Worm (Caenorhabditis elegans) whole organism, young adult: ENCODE results near the gene act-1.
A peak's percentile ranks its signal among the peaks of the same experiment; 100 is the strongest.

Source experiments
- B0019.2 ChIP-seq: fragments of 200-800 bp; sonication (Bioruptor generic); conservative IDR thresholded peaks from 2 replicates; pipeline ENCODE4 v1.3.6; 2022; ENCODE audit warnings: missing genetic modification reagents, missing genetic modification characterization, missing compliant biosample characterization
- B0261.1 ChIP-seq: sonication (generic microtip); optimal IDR thresholded peaks from 2 replicates; lab custom pipeline; 2016; ENCODE audit warnings: mild to moderate bottlenecking, missing genetic modification characterization, moderate library complexity, missing compliant biosample characterization
- D2030.7 ChIP-seq: fragments of 200-800 bp; sonication (Bioruptor generic); IDR thresholded peaks from 2 replicates; pipeline ENCODE4 v1.3.6; 2022; ENCODE audit warnings: missing genetic modification reagents, missing genetic modification characterization, missing compliant biosample characterization
- F33H1.4 ChIP-seq: fragments of 200-800 bp; sonication (Bioruptor generic); IDR thresholded peaks from 2 replicates; pipeline ENCODE4 v1.3.6; 2022; ENCODE audit warnings: missing genetic modification reagents, missing genetic modification characterization, missing compliant biosample characterization
- F37B4.10 ChIP-seq: fragments of 200-800 bp; sonication (Bioruptor generic); IDR thresholded peaks from 2 replicates; pipeline ENCODE4 v1.3.6; 2022; ENCODE audit warnings: missing genetic modification characterization, missing compliant biosample characterization
- F52B5.7 ChIP-seq: sonication (generic microtip); optimal IDR thresholded peaks from 2 replicates; lab custom pipeline; 2016; ENCODE audit warnings: mild to moderate bottlenecking, missing genetic modification characterization, missing compliant biosample characterization
- aptf-2 ChIP-seq: fragments of 200-800 bp; sonication (Bioruptor generic); conservative IDR thresholded peaks from 2 replicates; pipeline ENCODE4 v1.3.6; 2022; ENCODE audit warnings: missing genetic modification reagents, missing genetic modification characterization, missing compliant biosample characterization
- atf-7 ChIP-seq: sonication (generic microtip); optimal IDR thresholded peaks from 2 replicates; lab custom pipeline; 2017; ENCODE audit warnings: mild to moderate bottlenecking, missing genetic modification characterization, missing compliant biosample characterization
- athp-1 ChIP-seq: sonication (generic microtip); optimal IDR thresholded peaks from 2 replicates; lab custom pipeline; 2017; ENCODE audit warnings: mild to moderate bottlenecking, missing genetic modification characterization, missing compliant biosample characterization
- attf-6 ChIP-seq: fragments of 200-800 bp; sonication (Bioruptor generic); IDR thresholded peaks from 2 replicates; pipeline ENCODE4 v1.3.6; 2022; ENCODE audit warnings: missing genetic modification reagents, missing genetic modification characterization, missing compliant biosample characterization
- cebp-1 ChIP-seq, 2 experiments: fragments of 200-800 bp in 1 of 2; sonication (Bioruptor generic) in 1 of 2; sonication (generic microtip) in 1 of 2; IDR thresholded peaks in 1 of 2; optimal IDR thresholded peaks in 1 of 2; 2 replicates each; pipeline versions ENCODE4 v1.3.6 to Lab custom; 2017 to 2022; ENCODE audit warnings: missing compliant biosample characterization in 2 of 2, missing genetic modification characterization in 2 of 2, mild to moderate bottlenecking in 1 of 2, missing genetic modification reagents in 1 of 2, moderate library complexity in 1 of 2
- ceh-27 ChIP-seq: fragments of 200-800 bp; sonication (Bioruptor generic); optimal IDR thresholded peaks from 2 replicates; lab custom pipeline; 2018; ENCODE audit warnings: mild to moderate bottlenecking, missing genetic modification characterization, moderate library complexity, missing compliant biosample characterization
- egrh-3 ChIP-seq: fragments of 200-800 bp; sonication (Bioruptor generic); IDR thresholded peaks from 2 replicates; pipeline ENCODE4 v1.3.6; 2022; ENCODE audit warnings: missing genetic modification reagents, missing genetic modification characterization, missing compliant biosample characterization
- ekl-4 ChIP-seq: fragments of 200-800 bp; sonication (Bioruptor generic); IDR thresholded peaks from 2 replicates; pipeline ENCODE4 v1.3.6; 2022; ENCODE audit warnings: missing genetic modification reagents, missing genetic modification characterization, missing compliant biosample characterization
- hlh-12 ChIP-seq: sonication (generic microtip); optimal IDR thresholded peaks from 2 replicates; lab custom pipeline; 2016; ENCODE audit warnings: missing genetic modification characterization, missing compliant biosample characterization
- hmg-1.2 ChIP-seq: fragments of 200-800 bp; sonication (Bioruptor generic); IDR thresholded peaks from 2 replicates; pipeline ENCODE4 v1.3.6; 2022; ENCODE audit warnings: missing genetic modification reagents, missing genetic modification characterization, missing compliant biosample characterization
- lag-1 ChIP-seq: fragments of 200-800 bp; sonication (Bioruptor generic); IDR thresholded peaks from 2 replicates; pipeline ENCODE4 v1.3.6; 2022; ENCODE audit warnings: missing genetic modification reagents, missing genetic modification characterization, missing compliant biosample characterization
- lsl-1 ChIP-seq: fragments of 200-800 bp; sonication (Bioruptor generic); optimal IDR thresholded peaks from 2 replicates; lab custom pipeline; 2018; ENCODE audit warnings: mild to moderate bottlenecking, missing genetic modification characterization, moderate library complexity, missing compliant biosample characterization
- madf-10 ChIP-seq: sonication (generic microtip); optimal IDR thresholded peaks from 2 replicates; lab custom pipeline; 2016; ENCODE audit warnings: mild to moderate bottlenecking, missing genetic modification characterization, missing compliant biosample characterization
- mcd-1 ChIP-seq: fragments of 200-800 bp; sonication (Bioruptor generic); IDR thresholded peaks from 2 replicates; pipeline ENCODE4 v1.3.6; 2022; ENCODE audit warnings: missing genetic modification reagents, missing genetic modification characterization, missing compliant biosample characterization
- mes-4 ChIP-seq: sonication (generic microtip); optimal IDR thresholded peaks from 2 replicates; lab custom pipeline; 2016; ENCODE audit warnings: missing genotype, missing genetic modification characterization, missing compliant biosample characterization
- mxl-1 ChIP-seq: sonication (generic microtip); optimal IDR thresholded peaks from 2 replicates; lab custom pipeline; 2016; ENCODE audit warnings: missing genetic modification characterization, missing compliant biosample characterization
- nhr-120 ChIP-seq: fragments of 200-800 bp; sonication (Bioruptor generic); IDR thresholded peaks from 2 replicates; pipeline ENCODE4 v1.3.6; 2022; ENCODE audit warnings: missing genetic modification characterization, missing compliant biosample characterization
- nhr-27 ChIP-seq: fragments of 200-800 bp; sonication (Bioruptor generic); optimal IDR thresholded peaks from 2 replicates; lab custom pipeline; 2018; ENCODE audit warnings: mild to moderate bottlenecking, missing genetic modification characterization, moderate library complexity, missing compliant biosample characterization
- nhr-80 ChIP-seq: sonication (generic microtip); optimal IDR thresholded peaks from 2 replicates; lab custom pipeline; 2016; ENCODE audit warnings: missing genetic modification characterization, missing compliant biosample characterization
- pbrm-1 ChIP-seq: fragments of 200-800 bp; sonication (Bioruptor generic); IDR thresholded peaks from 2 replicates; pipeline ENCODE4 v1.3.6; 2022; ENCODE audit warnings: missing genetic modification reagents, missing genetic modification characterization, missing compliant biosample characterization
- rec-8 ChIP-seq, 2 experiments: sonication (generic microtip); optimal IDR thresholded peaks; 2 replicates each; lab custom pipeline; 2016; ENCODE audit warnings: mild to moderate bottlenecking in 2 of 2, missing genetic modification characterization in 2 of 2, missing genetic modification reagents in 2 of 2, missing genotype in 2 of 2, missing biosample characterization in 1 of 2, missing compliant biosample characterization in 1 of 2, moderate library complexity in 1 of 2
- sdz-38 ChIP-seq: sonication (generic microtip); optimal IDR thresholded peaks from 2 replicates; lab custom pipeline; 2016; ENCODE audit warnings: missing genotype, missing genetic modification characterization, missing compliant biosample characterization
- sea-2 ChIP-seq: fragments of 200-800 bp; sonication (Bioruptor generic); IDR thresholded peaks from 2 replicates; pipeline ENCODE4 v1.3.6; 2022; ENCODE audit warnings: missing genetic modification characterization, missing compliant biosample characterization
- unc-62 ChIP-seq: fragments of 150-350 bp; optimal IDR thresholded peaks from 2 replicates; lab custom pipeline; 2014; ENCODE audit warnings: missing biosample characterization, missing genetic modification reagents, missing genetic modification characterization
- zfh-2 ChIP-seq: fragments of 200-800 bp; sonication (Bioruptor generic); conservative IDR thresholded peaks from 2 replicates; pipeline ENCODE4 v1.3.6; 2022; ENCODE audit warnings: missing genetic modification reagents, missing genetic modification characterization, missing compliant biosample characterization
- zim-3 ChIP-seq: sonication (generic microtip); optimal IDR thresholded peaks from 2 replicates; lab custom pipeline; 2017; ENCODE audit warnings: mild to moderate bottlenecking, missing genetic modification characterization, moderate library complexity, missing compliant biosample characterization
- ztf-18 ChIP-seq: sonication (generic microtip); optimal IDR thresholded peaks from 2 replicates; lab custom pipeline; 2016; ENCODE audit warnings: missing genotype, mild to moderate bottlenecking, missing genetic modification characterization, missing compliant biosample characterization
- ztf-22 ChIP-seq: fragments of 200-800 bp; sonication (Bioruptor generic); optimal IDR thresholded peaks from 2 replicates; lab custom pipeline; 2018; ENCODE audit warnings: mild to moderate bottlenecking, missing genetic modification characterization, moderate library complexity, missing compliant biosample characterization

Gene act-1

DNA sequence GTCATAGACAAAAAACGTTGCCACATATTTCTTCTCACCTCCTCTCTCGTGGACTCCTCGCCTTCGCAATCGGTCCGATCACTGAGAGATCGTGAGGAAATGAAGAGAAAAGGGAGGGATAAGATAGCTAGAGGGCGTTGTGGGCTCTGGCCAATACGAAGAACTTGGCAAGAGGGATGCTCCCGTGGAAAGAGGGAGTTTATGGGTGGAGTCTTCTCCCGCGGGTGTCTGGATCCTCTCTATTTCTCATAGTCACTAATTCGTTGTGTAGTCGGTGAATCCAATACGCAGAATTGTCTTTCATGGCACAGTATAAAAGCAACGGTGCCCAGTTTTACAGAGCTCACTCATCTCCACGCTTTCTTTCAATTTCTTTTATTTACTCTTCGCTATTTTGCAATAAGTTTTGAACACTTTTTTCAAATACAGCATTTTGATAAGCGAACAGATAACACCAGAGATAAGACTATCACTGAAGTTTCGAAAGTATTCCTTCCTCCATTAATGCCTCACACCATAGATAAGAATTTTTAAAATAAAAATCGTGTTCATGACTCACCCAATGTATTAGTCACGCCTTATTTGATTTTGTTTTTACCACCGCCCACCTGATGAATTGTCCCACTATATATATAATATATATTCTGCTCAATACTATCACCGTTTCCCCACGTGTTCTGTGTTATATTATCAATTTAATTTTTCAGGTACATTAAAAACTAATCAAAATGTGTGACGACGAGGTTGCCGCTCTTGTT lies at the start of gene act-1:
Gene act-1, plus strand, starts transcription at position 708 of the 758 bp plus-strand sequence.
- TF ChIP-seq cebp-1 (GFP tag; IDR thresholded peaks at IDR 0.05; lab: Robert Waterston, UW): no peak
- peak; percentile 7 for TF ChIP-seq cebp-1 (tag; optimal IDR thresholded peaks at IDR 0.05; lab: Kevin White, UChicago)
- TF ChIP-seq mcd-1 (GFP tag; lab: Robert Waterston, UW): peak; percentile 33; the same call in 1 of the 2 replicates
- 0 out of 2 replicates have a peak, but pooled peaks have one; percentile 40 for TF ChIP-seq pbrm-1 (GFP tag; lab: Robert Waterston, UW)
- TF ChIP-seq hmg-1.2 (GFP tag; lab: Robert Waterston, UW): peak; percentile 23; the same call in 1 of the 2 replicates
- peak; percentile 20 for TF ChIP-seq nhr-80 (tag; lab: Kevin White, UChicago)
- TF ChIP-seq attf-6 (GFP tag; lab: Robert Waterston, UW): no peak
- peak; percentile 4 for TF ChIP-seq ceh-27 (GFP tag; lab: Kevin White, UChicago)
- TF ChIP-seq lsl-1 (GFP tag; lab: Kevin White, UChicago): no peak
- TF ChIP-seq zfh-2 (GFP tag; lab: Robert Waterston, UW): peak; percentile 83

DNA sequence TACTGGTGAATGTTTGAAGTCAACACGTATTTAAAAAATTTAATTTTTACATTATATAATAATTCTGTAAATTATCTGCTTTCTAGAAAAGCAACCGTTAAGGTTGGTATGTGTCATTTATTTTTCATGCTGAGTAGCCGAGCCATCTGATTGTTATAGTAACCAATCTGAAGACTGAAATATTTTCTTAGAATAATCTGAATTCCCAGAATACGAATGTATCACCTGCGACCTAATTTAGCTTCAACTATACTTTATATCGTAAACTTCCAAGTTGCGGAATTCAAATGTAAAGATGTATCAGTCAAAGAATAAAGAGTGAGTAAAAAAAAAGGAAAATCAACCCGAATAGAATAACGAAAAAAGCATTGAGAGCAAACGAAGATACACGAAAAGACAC lies 47.6 kb upstream of the act-1 start:
- no peak for TF ChIP-seq attf-6 (GFP tag; lab: Robert Waterston, UW)
- TF ChIP-seq D2030.7: no peak
- TF ChIP-seq nhr-27 (tag; lab: Kevin White, UChicago): no peak
- no peak for TF ChIP-seq rec-8 (tag; optimal IDR thresholded peaks at IDR 0.05; lab: Kevin White, UChicago)
- no peak for TF ChIP-seq mes-4 (tag; lab: Kevin White, UChicago)
- no peak for TF ChIP-seq lag-1 (GFP tag; lab: Robert Waterston, UW)
- TF ChIP-seq egrh-3 (GFP tag; lab: Robert Waterston, UW): no peak
- no peak for TF ChIP-seq athp-1 (tag; lab: Kevin White, UChicago)
- TF ChIP-seq F37B4.10: no peak
- TF ChIP-seq nhr-120 (GFP tag; lab: Robert Waterston, UW): no peak
- TF ChIP-seq unc-62 (GFP tag; lab: Kevin White, UChicago): no peak
- no peak for TF ChIP-seq aptf-2
- no peak for TF ChIP-seq ztf-18
- no peak for TF ChIP-seq hlh-12 (tag; lab: Kevin White, UChicago)
- no peak for TF ChIP-seq atf-7 (tag; lab: Kevin White, UChicago)
- no peak for TF ChIP-seq madf-10 (tag; lab: Kevin White, UChicago)
- no peak for TF ChIP-seq ekl-4
- TF ChIP-seq ztf-22 (GFP tag; lab: Kevin White, UChicago): no peak
- TF ChIP-seq mxl-1 (tag; lab: Kevin White, UChicago): no peak

DNA sequence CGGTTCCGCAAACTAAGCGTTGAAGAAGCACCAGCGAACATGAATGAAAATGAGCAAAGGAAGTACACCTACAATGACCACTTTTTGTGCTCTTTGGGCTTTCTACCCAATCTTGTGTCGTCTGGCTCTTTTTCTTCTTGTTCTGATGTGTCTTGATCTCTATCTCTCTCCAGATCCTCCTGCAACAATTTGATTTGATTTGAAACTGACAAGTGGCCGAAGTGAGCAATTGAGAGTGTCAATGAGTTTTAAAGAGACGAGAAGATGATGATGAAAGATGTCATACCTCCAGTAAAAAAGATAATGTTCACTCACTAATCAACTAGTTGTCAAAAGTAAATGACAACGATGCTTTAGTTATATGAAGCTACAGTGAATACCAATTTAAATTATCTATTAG lies 46.1 kb upstream of the act-1 start, which contains the start of gene pptr-2:
Gene pptr-2, minus strand, starts transcription at position 184 of the 400 bp plus-strand sequence.
- no peak for TF ChIP-seq lsl-1 (GFP tag; lab: Kevin White, UChicago)
- no peak for TF ChIP-seq B0019.2 (GFP tag; lab: Robert Waterston, UW)
- no peak for TF ChIP-seq F52B5.7 (tag; lab: Kevin White, UChicago)
- no peak for TF ChIP-seq B0261.1 (tag; lab: Kevin White, UChicago)
- no peak for TF ChIP-seq sea-2
- TF ChIP-seq zim-3 (tag; lab: Kevin White, UChicago): no peak
- no peak for TF ChIP-seq sdz-38
- TF ChIP-seq F33H1.4: no peak
